Worm (Caenorhabditis elegans): ENCODE results near the gene F20D6.15.

DNA sequence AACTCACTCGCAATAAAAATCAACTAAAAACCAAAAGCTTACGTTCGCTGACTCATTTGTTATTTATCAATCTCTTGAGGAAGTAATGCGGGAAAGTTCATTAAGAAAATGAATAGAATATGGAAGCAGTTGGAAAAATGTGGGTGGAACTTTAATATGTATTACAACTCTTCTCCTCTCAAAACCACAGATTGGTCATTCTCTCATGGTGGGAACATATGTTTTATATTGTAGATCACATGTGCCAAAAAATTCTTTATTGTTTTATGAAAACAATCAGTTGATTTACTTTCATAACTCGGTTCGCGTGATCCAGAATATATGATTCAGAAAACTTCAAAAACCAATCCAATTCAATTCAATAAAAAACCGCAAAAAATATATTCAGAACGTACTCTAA is 16.6 kb downstream of the F20D6.15 start:
- no peak for TF ChIP-seq hrde-1 (tag; optimal IDR thresholded peaks at IDR 0.05; ENCODE audit: borderline replicate concordance)
- TF ChIP-seq xnd-1 (tag; optimal IDR thresholded peaks at IDR 0.05) = no peak
- TF ChIP-seq ccch-3 (GFP tag; optimal IDR thresholded peaks at IDR 0.05) = no peak
- TF ChIP-seq F57A8.1 (GFP tag; optimal IDR thresholded peaks at IDR 0.05) = no peak
- no peak for TF ChIP-seq cebp-1 (GFP tag; IDR thresholded peaks at IDR 0.05)
- TF ChIP-seq cebp-1 (tag; optimal IDR thresholded peaks at IDR 0.05) = no peak
